Fruit fly (Drosophila melanogaster) whole organism, embryonic: ENCODE measurements around the gene CG43291.

Source experiments
- Asciz ChIP-seq: fragments of 200-800 bp; sonication (Bioruptor generic); optimal IDR thresholded peaks from 2 replicates; lab custom pipeline; 2017; ENCODE audit warnings: missing biosample characterization, mild to moderate bottlenecking, missing genetic modification characterization, missing genetic modification reagents
- CG10543 ChIP-seq: fragments of 200-800 bp; sonication (Bioruptor generic); optimal IDR thresholded peaks from 3 replicates; lab custom pipeline; 2017; ENCODE audit warnings: missing biosample characterization, mild to moderate bottlenecking, missing genetic modification characterization, moderate library complexity
- CG11696 ChIP-seq: fragments of 200-800 bp; sonication (Bioruptor generic); IDR thresholded peaks from 2 replicates; pipeline ENCODE4 v1.3.6; 2022; ENCODE audit warnings: missing biosample characterization, missing genetic modification characterization
- CG11723 ChIP-seq: fragments of 200-800 bp; sonication (Bioruptor generic); optimal IDR thresholded peaks from 2 replicates; lab custom pipeline; 2017; ENCODE audit warnings: missing biosample characterization, mild to moderate bottlenecking, missing genetic modification characterization
- CG13424 ChIP-seq: fragments of 200-800 bp; sonication (Bioruptor generic); optimal IDR thresholded peaks from 2 replicates; lab custom pipeline; 2019; ENCODE audit warnings: missing biosample characterization, mild to moderate bottlenecking, missing genetic modification characterization, moderate library complexity
- CG15696 ChIP-seq: fragments of 200-800 bp; sonication (Bioruptor generic); optimal IDR thresholded peaks from 2 replicates; lab custom pipeline; 2019; ENCODE audit warnings: missing biosample characterization, mild to moderate bottlenecking, missing genetic modification characterization, moderate library complexity
- CG16815 ChIP-seq: fragments of 200-800 bp; sonication (Bioruptor generic); optimal IDR thresholded peaks from 3 replicates; lab custom pipeline; 2017; ENCODE audit warnings: missing biosample characterization, mild to moderate bottlenecking, missing genetic modification characterization
- CG17328 ChIP-seq: fragments of 200-800 bp; sonication (Bioruptor generic); IDR thresholded peaks from 2 replicates; pipeline ENCODE4 v1.3.6; 2022; ENCODE audit warnings: missing biosample characterization, missing genetic modification characterization
- CG17361 ChIP-seq: fragments of 200-800 bp; sonication (Bioruptor generic); IDR thresholded peaks from 3 replicates; pipeline ENCODE4 v1.3.6; 2022; ENCODE audit warnings: missing biosample characterization, missing genetic modification characterization
- CG17568 ChIP-seq: fragments of 200-800 bp; sonication (Bioruptor generic); optimal IDR thresholded peaks from 2 replicates; lab custom pipeline; 2018; ENCODE audit warnings: missing biosample characterization, mild to moderate bottlenecking, missing genetic modification characterization, moderate library complexity
- CG18764 ChIP-seq: fragments of 200-800 bp; sonication (Bioruptor generic); optimal IDR thresholded peaks from 3 replicates; lab custom pipeline; 2016; ENCODE audit warnings: missing biosample characterization, missing genetic modification characterization
- CG30431 ChIP-seq: fragments of 200-800 bp; sonication (Bioruptor generic); optimal IDR thresholded peaks from 2 replicates; lab custom pipeline; 2017; ENCODE audit warnings: missing biosample characterization, missing genetic modification characterization
- CG4404 ChIP-seq: fragments of 200-800 bp; sonication (Bioruptor generic); IDR thresholded peaks from 2 replicates; pipeline ENCODE4 v1.3.6; 2022; ENCODE audit warnings: missing biosample characterization, missing genetic modification characterization
- CG8924 ChIP-seq: fragments of 200-800 bp; optimal IDR thresholded peaks from 3 replicates; lab custom pipeline; 2019; ENCODE audit warnings: missing biosample characterization, mild to moderate bottlenecking, missing genetic modification characterization, moderate library complexity
- E2f2 ChIP-seq: fragments of 200-800 bp; sonication (Bioruptor generic); IDR thresholded peaks from 2 replicates; pipeline ENCODE4 v1.3.6; 2022; ENCODE audit warnings: missing biosample characterization, missing genetic modification characterization
- ERR ChIP-seq: fragments of 200-800 bp; sonication (Bioruptor generic); optimal IDR thresholded peaks from 2 replicates; lab custom pipeline; 2016; ENCODE audit warnings: missing biosample characterization, missing genetic modification characterization
- Ets97D ChIP-seq: fragments of 200-800 bp; sonication (Bioruptor generic); optimal IDR thresholded peaks from 3 replicates; lab custom pipeline; 2016; ENCODE audit warnings: missing biosample characterization, missing genetic modification characterization
- Fer3 ChIP-seq: fragments of 200-800 bp; sonication (Bioruptor generic); optimal IDR thresholded peaks from 2 replicates; lab custom pipeline; 2018; ENCODE audit warnings: missing biosample characterization, mild to moderate bottlenecking, missing genetic modification characterization, moderate library complexity
- GATAe ChIP-seq: fragments of 200-800 bp; sonication (Bioruptor generic); conservative IDR thresholded peaks from 2 replicates; pipeline ENCODE4 v1.3.6; 2022; ENCODE audit warnings: missing biosample characterization, missing genetic modification characterization
- HLH54F ChIP-seq: fragments of 200-800 bp; sonication (Bioruptor generic); optimal IDR thresholded peaks from 3 replicates; lab custom pipeline; 2016; ENCODE audit warnings: missing biosample characterization, missing genetic modification characterization
- HmgZ ChIP-seq: fragments of 200-800 bp; sonication (Bioruptor generic); optimal IDR thresholded peaks from 2 replicates; lab custom pipeline; 2018; ENCODE audit warnings: missing biosample characterization, mild to moderate bottlenecking, missing genetic modification characterization
- Hr39 ChIP-seq: fragments of >200 bp; optimal IDR thresholded peaks from 2 replicates; lab custom pipeline; 2017
- NK7.1 ChIP-seq: fragments of 200-800 bp; sonication (Bioruptor generic); optimal IDR thresholded peaks from 3 replicates; lab custom pipeline; 2016; ENCODE audit warnings: missing biosample characterization, missing genetic modification characterization
- Trl ChIP-seq, 3 experiments: fragments of >200 bp in 2 of 3; fragments of 200-800 bp in 1 of 3; sonication (Bioruptor generic) in 1 of 3; optimal IDR thresholded peaks; 2 replicates in 1 of 3; 3 replicates in 2 of 3; lab custom pipeline; 2016 to 2017; ENCODE audit warnings: missing biosample characterization in 1 of 3, missing genetic modification characterization in 1 of 3
- YL-1 ChIP-seq: fragments of 200-800 bp; sonication (Bioruptor generic); optimal IDR thresholded peaks from 3 replicates; lab custom pipeline; 2017; ENCODE audit warnings: missing biosample characterization, mild to moderate bottlenecking, missing genetic modification characterization
- abd-A ChIP-seq: fragments of 200-800 bp; sonication (Bioruptor generic); optimal IDR thresholded peaks from 3 replicates; lab custom pipeline; 2019; ENCODE audit warnings: missing biosample characterization, mild to moderate bottlenecking, missing genetic modification characterization, moderate library complexity
- br ChIP-seq: fragments of >200 bp; optimal IDR thresholded peaks from 2 replicates; lab custom pipeline; 2017
- chinmo ChIP-seq: fragments of 200-800 bp; sonication (Bioruptor generic); IDR thresholded peaks from 4 replicates; pipeline ENCODE4 v1.3.6; 2022; ENCODE audit warnings: missing biosample characterization, missing genetic modification characterization; ENCODE audit not compliant: partially characterized antibody
- chm ChIP-seq: fragments of 200-800 bp; sonication (Bioruptor generic); IDR thresholded peaks from 2 replicates; pipeline ENCODE4 v1.3.6; 2022; ENCODE audit warnings: missing biosample characterization, missing genetic modification characterization
- croc ChIP-seq: fragments of 200-800 bp; sonication (Bioruptor generic); conservative IDR thresholded peaks from 3 replicates; pipeline ENCODE4 v1.3.6; 2022; ENCODE audit warnings: missing biosample characterization, missing genetic modification characterization
- gce ChIP-seq: fragments of 200-800 bp; sonication (Bioruptor generic); IDR thresholded peaks from 3 replicates; pipeline ENCODE4 v1.3.6; 2022; ENCODE audit warnings: missing biosample characterization, missing genetic modification characterization
- gsb ChIP-seq: fragments of 200-800 bp; sonication (Bioruptor generic); IDR thresholded peaks from 2 replicates; pipeline ENCODE4 v1.3.6; 2022; ENCODE audit warnings: missing biosample characterization, missing genetic modification characterization
- hkb ChIP-seq, 2 experiments: fragments of 200-800 bp in 1 of 2; fragments of >200 bp in 1 of 2; sonication (Bioruptor generic) in 1 of 2; IDR thresholded peaks in 1 of 2; optimal IDR thresholded peaks in 1 of 2; 2 replicates each; pipeline versions ENCODE4 v1.3.6 to Lab custom; 2017 to 2022; ENCODE audit warnings: missing biosample characterization in 1 of 2, missing genetic modification characterization in 1 of 2
- jing ChIP-seq: fragments of 200-800 bp; sonication (Bioruptor generic); optimal IDR thresholded peaks from 2 replicates; lab custom pipeline; 2018; ENCODE audit warnings: missing biosample characterization, mild to moderate bottlenecking, missing genetic modification characterization
- jumu ChIP-seq: fragments of 200-800 bp; sonication (Bioruptor generic); optimal IDR thresholded peaks from 3 replicates; lab custom pipeline; 2016; ENCODE audit warnings: missing biosample characterization, missing genetic modification characterization
- lov ChIP-seq, 2 experiments: fragments of 200-800 bp in 1 of 2; fragments of >200 bp in 1 of 2; sonication (Bioruptor generic) in 1 of 2; IDR thresholded peaks in 1 of 2; optimal IDR thresholded peaks in 1 of 2; 2 replicates in 1 of 2; 3 replicates in 1 of 2; pipeline versions ENCODE4 v1.3.6 to Lab custom; 2017 to 2022; ENCODE audit warnings: missing biosample characterization in 1 of 2, missing genetic modification characterization in 1 of 2
- luna ChIP-seq: fragments of 200-800 bp; sonication (Bioruptor generic); optimal IDR thresholded peaks from 2 replicates; lab custom pipeline; 2016; ENCODE audit warnings: missing biosample characterization, missing genetic modification characterization
- maf-S ChIP-seq: fragments of 200-800 bp; sonication (Bioruptor generic); optimal IDR thresholded peaks from 2 replicates; lab custom pipeline; 2016; ENCODE audit warnings: missing biosample characterization, missing genetic modification characterization
- mirr ChIP-seq: fragments of 200-800 bp; sonication (Bioruptor generic); optimal IDR thresholded peaks from 3 replicates; lab custom pipeline; 2018; ENCODE audit warnings: missing biosample characterization, mild to moderate bottlenecking, missing genetic modification characterization
- mld ChIP-seq: fragments of 200-800 bp; sonication (Bioruptor generic); IDR thresholded peaks from 3 replicates; pipeline ENCODE4 v1.3.6; 2022; ENCODE audit warnings: missing biosample characterization, missing genetic modification characterization; ENCODE audit not compliant: partially characterized antibody
- nau ChIP-seq: fragments of 200-800 bp; sonication (Bioruptor generic); optimal IDR thresholded peaks from 3 replicates; lab custom pipeline; 2017; ENCODE audit warnings: missing biosample characterization, mild to moderate bottlenecking, missing genetic modification characterization, missing genetic modification reagents
- org-1 ChIP-seq: fragments of 200-800 bp; sonication (Bioruptor generic); optimal IDR thresholded peaks from 2 replicates; lab custom pipeline; 2017; ENCODE audit warnings: missing biosample characterization, missing genetic modification characterization
- psq ChIP-seq: fragments of 200-800 bp; sonication (Bioruptor generic); optimal IDR thresholded peaks from 2 replicates; lab custom pipeline; 2017; ENCODE audit warnings: missing biosample characterization, missing genetic modification characterization
- tap ChIP-seq: fragments of 200-800 bp; optimal IDR thresholded peaks from 3 replicates; lab custom pipeline; 2019; ENCODE audit warnings: missing biosample characterization, mild to moderate bottlenecking, missing genetic modification characterization, moderate library complexity
- vfl ChIP-seq: fragments of 200-800 bp; sonication (Bioruptor generic); optimal IDR thresholded peaks from 2 replicates; lab custom pipeline; 2016; ENCODE audit warnings: missing biosample characterization, missing genetic modification characterization
- wor ChIP-seq: fragments of 200-800 bp; sonication (Bioruptor generic); IDR thresholded peaks from 2 replicates; pipeline ENCODE4 v1.3.6; 2022; ENCODE audit warnings: missing biosample characterization, missing genetic modification characterization

CG43291 gene

dm6 chr3R:14221484-14221883, 23.0 kb downstream of the CG43291 start, which contains the start of gene CG33109:
CG33109 (minus strand) TSS chr3R:14221584.
- TF ChIP-seq mld (GFP tag; lab: Robert Waterston, UW) (no peak), psq (GFP tag; lab: Kevin White, UChicago) (no peak), YL-1 (no peak), HLH54F (GFP tag; lab: Kevin White, UChicago) (no peak), tap (no peak), CG30431 (GFP tag; lab: Kevin White, UChicago) (no peak), GATAe (GFP tag; lab: Robert Waterston, UW) (no peak)

- TF ChIP-seq CG13424 (tag; lab: Kevin White, UChicago) (no peak), wor (GFP tag; lab: Robert Waterston, UW) (no peak), CG11723 (no peak), croc (GFP tag; lab: Robert Waterston, UW) (no peak), Ets97D (GFP tag; lab: Kevin White, UChicago) (no peak), CG11696 (GFP tag; lab: Robert Waterston, UW) (no peak), gsb (no peak), Hr39 (no peak), nau (GFP tag; lab: Kevin White, UChicago) (no peak), mirr (GFP tag; lab: Kevin White, UChicago) (no peak), E2f2 (GFP tag; lab: Robert Waterston, UW) (no peak), chm (GFP tag; lab: Robert Waterston, UW) (no peak), CG4404 (GFP tag; lab: Robert Waterston, UW) (no peak), HmgZ (tag; lab: Kevin White, UChicago) (no peak), CG16815 (GFP tag; lab: Kevin White, UChicago) (no peak), lov (optimal IDR thresholded peaks at IDR 0.05; lab: Kevin White, UChicago) (no peak), lov (GFP tag; IDR thresholded peaks at IDR 0.05; lab: Robert Waterston, UW) (no peak), CG18764 (GFP tag; lab: Kevin White, UChicago) (no peak), CG10543 (GFP tag; lab: Kevin White, UChicago) (no peak), gce (GFP tag; lab: Robert Waterston, UW) (no peak)
- TF ChIP-seq, all 482 proteins: peak for 0
Observed at dm6 chr3R:14220105-14220504, 24.4 kb downstream of the CG43291 start, which contains the start of gene CG31326. CG31326 (minus strand) TSS chr3R:14220205.

- TF ChIP-seq jing (GFP tag; lab: Kevin White, UChicago) (no peak), NK7.1 (no peak), br (lab: Kevin White, UChicago) (no peak), jumu (GFP tag; lab: Kevin White, UChicago) (no peak), Asciz (no peak), ERR (no peak), CG17328 (no peak), abd-A (tag; lab: Kevin White, UChicago) (no peak), chinmo (GFP tag; lab: Robert Waterston, UW) (no peak), hkb (optimal IDR thresholded peaks at IDR 0.05; lab: Kevin White, UChicago) (no peak), hkb (GFP tag; IDR thresholded peaks at IDR 0.05; lab: Robert Waterston, UW) (no peak), Fer3 (no peak), CG8924 (tag; lab: Kevin White, UChicago) (no peak), CG17361 (GFP tag; lab: Robert Waterston, UW) (no peak), CG17568 (GFP tag; lab: Kevin White, UChicago) (no peak), luna (GFP tag; lab: Kevin White, UChicago) (no peak), CG15696 (tag; lab: Kevin White, UChicago) (no peak), maf-S (GFP tag; lab: Kevin White, UChicago) (no peak), org-1 (GFP tag; lab: Kevin White, UChicago) (no peak), Trl (optimal IDR thresholded peaks at IDR 0.05; lab: Kevin White, UChicago) (no peak), Trl (GFP tag; optimal IDR thresholded peaks at IDR 0.05; lab: Kevin White, UChicago) (no peak), vfl (no peak)
Observed at dm6 chr3R:14217839-14218238, 26.6 kb downstream of the CG43291 start, which contains the start of gene CG9649. CG9649 (minus strand) TSS chr3R:14217882.
